Fruit fly (Drosophila melanogaster): Measurements from ENCODE around the gene Spn38F.

Spn38F gene

DNA sequence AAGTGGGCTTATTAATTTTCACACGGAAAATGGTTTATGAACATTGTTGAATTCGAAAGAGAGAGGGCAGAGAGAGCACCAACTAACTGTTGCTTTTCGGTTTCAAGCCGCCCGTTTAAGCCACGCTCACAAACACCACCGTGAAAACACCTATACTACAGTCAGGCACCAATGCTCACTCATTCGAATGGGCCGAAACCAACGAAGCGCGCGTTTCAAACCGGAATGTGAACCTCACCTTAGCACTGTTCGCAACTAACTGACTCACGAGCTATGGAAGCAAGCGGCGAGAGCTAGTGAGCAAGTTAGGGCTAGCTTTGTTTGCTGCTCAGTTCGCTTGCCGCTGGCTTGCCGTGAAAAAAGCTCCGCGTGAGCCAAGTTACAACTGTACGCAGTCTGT lies 43.9 kb downstream of the Spn38F start:
- TF ChIP-seq CTCF (optimal IDR thresholded peaks at IDR 0.05), result no peak
- no peak for TF ChIP-seq CG8478 (optimal IDR thresholded peaks at IDR 0.05)

DNA sequence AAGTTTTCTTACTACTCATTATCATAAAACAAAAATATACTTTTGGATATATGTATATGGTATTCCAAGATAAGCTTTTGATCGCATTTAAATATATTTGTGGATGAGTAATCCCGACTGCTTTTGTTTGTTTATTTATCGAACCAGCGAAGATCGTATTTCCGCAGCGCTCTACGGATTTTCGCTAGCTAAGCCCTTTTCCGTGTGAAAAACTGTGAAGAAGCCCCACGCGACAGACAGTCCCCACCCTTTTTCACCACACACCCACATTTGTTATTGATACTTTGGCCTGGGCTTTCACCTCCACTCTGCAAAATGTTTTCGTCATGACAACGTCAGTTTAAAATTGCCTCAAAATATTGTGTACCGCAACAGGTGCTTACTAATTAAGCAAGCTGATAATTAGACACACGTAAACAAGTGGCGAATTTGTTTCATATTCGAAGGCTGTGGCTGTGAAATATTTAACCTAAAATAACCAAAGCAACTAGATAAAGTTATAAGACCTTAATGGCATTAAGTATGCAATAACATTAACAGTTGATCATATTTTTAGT lies 44.7 kb downstream of the Spn38F start:
- TF ChIP-seq CG8478 (optimal IDR thresholded peaks at IDR 0.05) (no peak), CTCF (optimal IDR thresholded peaks at IDR 0.05) (no peak)

DNA sequence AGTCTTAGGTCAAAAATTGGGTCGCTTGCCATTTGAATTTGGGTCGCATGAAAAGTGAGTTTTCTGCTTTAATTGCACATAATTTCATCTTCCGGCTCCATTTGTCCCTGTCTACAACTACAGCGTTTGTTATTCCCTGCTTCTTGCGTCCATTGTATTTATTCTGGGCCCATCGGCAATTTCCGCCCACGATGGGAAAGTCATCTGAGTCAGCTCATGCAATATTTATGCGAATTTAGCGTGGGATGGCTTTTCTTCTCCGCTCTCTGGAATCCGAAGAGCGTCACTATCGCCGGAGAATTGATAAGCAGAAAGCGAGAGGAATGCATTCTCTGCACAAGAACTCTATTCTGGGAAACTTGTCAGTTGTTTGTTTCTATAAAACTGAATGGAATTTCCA lies 45.3 kb downstream of the Spn38F start:
- no peak for TF ChIP-seq CTCF (optimal IDR thresholded peaks at IDR 0.05)
- TF ChIP-seq CG8478 (optimal IDR thresholded peaks at IDR 0.05), result no peak

DNA sequence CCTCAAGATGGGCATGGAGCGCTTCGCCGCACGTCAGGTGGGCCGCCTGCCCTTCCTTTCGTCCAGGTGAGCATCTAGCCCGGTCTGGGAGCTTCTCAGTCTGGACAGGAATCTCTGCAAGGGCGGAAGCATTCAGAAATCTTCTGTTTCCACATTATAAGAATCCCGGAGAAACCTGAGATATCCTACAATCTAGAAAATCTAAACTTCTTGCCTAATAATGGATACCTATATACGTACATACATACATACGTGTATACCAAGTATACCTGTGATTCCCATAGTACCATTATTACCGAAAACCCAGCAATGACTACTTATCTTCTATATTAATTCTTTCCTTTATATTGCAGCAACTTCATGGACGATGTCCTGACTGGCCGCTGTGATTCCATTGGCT lies 49.7 kb downstream of the Spn38F start:
- TF ChIP-seq CG8478 (optimal IDR thresholded peaks at IDR 0.05), result no peak

DNA sequence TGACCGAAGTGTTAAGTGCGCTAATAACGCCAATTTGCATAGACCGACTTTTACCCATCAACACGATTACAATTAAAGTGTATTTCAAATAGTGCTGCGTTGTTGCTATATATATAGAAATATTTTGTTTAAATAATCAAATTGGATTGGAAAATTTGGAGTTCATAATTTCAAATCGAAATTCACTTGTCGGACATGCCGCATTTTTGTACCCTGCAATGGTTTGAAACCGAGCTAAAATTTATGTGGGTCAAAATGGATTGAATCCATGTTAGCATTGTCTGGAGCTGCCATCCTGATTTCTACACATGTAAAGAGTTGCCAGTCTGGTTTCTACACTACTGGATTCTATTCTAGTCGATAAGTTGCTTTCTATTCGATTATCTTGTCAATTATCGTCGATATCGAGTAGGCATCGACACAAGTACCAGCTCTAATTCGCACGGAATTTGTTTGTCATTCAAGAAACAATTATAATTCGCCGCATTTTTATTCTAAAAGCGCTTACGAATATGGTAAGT lies 50.5 kb downstream of the Spn38F start, which contains the start of gene Pomp:
Gene Pomp (plus strand): TSS at position 386 of the 521 bp plus-strand sequence.
- TF ChIP-seq CTCF (optimal IDR thresholded peaks at IDR 0.05) (peak; percentile 77 to 78), CG8478 (optimal IDR thresholded peaks at IDR 0.05) (no peak)
